Fruit fly (Drosophila melanogaster): ENCODE results near the gene brk.

Gene brk

dm6 chrX:7336121-7336961 lies 28.6 kb downstream of the brk start (continued):
- TF ChIP-seq h (optimal IDR thresholded peaks at IDR 0.05) (no peak), otp (GFP tag; IDR thresholded peaks at IDR 0.05) (peak; percentile 75), abd-A (tag; optimal IDR thresholded peaks at IDR 0.05) (peak; percentile 16), CG10431 (GFP tag; optimal IDR thresholded peaks at IDR 0.05) (no peak), CG7839 (tag; optimal IDR thresholded peaks at IDR 0.05) (peak; percentile 95), nerfin-2 (GFP tag; IDR thresholded peaks at IDR 0.05; ENCODE audit: partially characterized antibody) (no peak), BtbVII (GFP tag; optimal IDR thresholded peaks at IDR 0.05) (peak; percentile 85), CG12104 (GFP tag; optimal IDR thresholded peaks at IDR 0.05) (peak; percentile 76), Opbp (GFP tag; IDR thresholded peaks at IDR 0.05; ENCODE audit: partially characterized antibody) (no peak), tin (GFP tag; optimal IDR thresholded peaks at IDR 0.05) (peak; percentile 91), zf30C (GFP tag; optimal IDR thresholded peaks at IDR 0.05) (no peak), cg (GFP tag; optimal IDR thresholded peaks at IDR 0.05) (peak; percentile 88), chinmo (GFP tag; IDR thresholded peaks at IDR 0.05; ENCODE audit: partially characterized antibody) (peak; percentile 79; the same call in 3 of the 4 replicates), cad (GFP tag; optimal IDR thresholded peaks at IDR 0.05) (peak; percentile 41), H15 (GFP tag; IDR thresholded peaks at IDR 0.05) (peak; percentile 83), CG13287 (GFP tag; IDR thresholded peaks at IDR 0.05; ENCODE audit: partially characterized antibody) (no peak), fd96Cb (tag; optimal IDR thresholded peaks at IDR 0.05) (peak; percentile 96), seq (GFP tag; IDR thresholded peaks at IDR 0.05) (peak; percentile 85), sob (GFP tag; IDR thresholded peaks at IDR 0.05) (peak; percentile 82), hbn (GFP tag; IDR thresholded peaks at IDR 0.05; ENCODE audit: partially characterized antibody) (no peak), CG34376 (GFP tag; optimal IDR thresholded peaks at IDR 0.05) (no peak), CG2120 (GFP tag; optimal IDR thresholded peaks at IDR 0.05) (peak; percentile 79), Eip74EF (GFP tag; optimal IDR thresholded peaks at IDR 0.05) (peak in 1 of 2 experiments; percentile 91), CG8089 (GFP tag; optimal IDR thresholded peaks at IDR 0.05) (peak; percentile 91), CG16779 (GFP tag; IDR thresholded peaks at IDR 0.05) (no peak), fru (optimal IDR thresholded peaks at IDR 0.05) (no peak), jing (GFP tag; optimal IDR thresholded peaks at IDR 0.05) (peak; percentile 91), CG4707 (GFP tag; optimal IDR thresholded peaks at IDR 0.05) (peak; percentile 88), Dip2 (GFP tag; IDR thresholded peaks at IDR 0.05) (no peak), Taf1 (GFP tag; IDR thresholded peaks at IDR 0.05) (peak; percentile 44; the same call in 1 of the 2 replicates), emc (GFP tag; optimal IDR thresholded peaks at IDR 0.05) (peak; percentile 42), cato (GFP tag; optimal IDR thresholded peaks at IDR 0.05; ENCODE audit: borderline replicate concordance) (peak; percentile 86), GATAe (GFP tag; conservative IDR thresholded peaks at IDR 0.05) (no peak; the same call in 1 of the 2 replicates), nerfin-1 (tag; optimal IDR thresholded peaks at IDR 0.05) (peak; percentile 91), CG17361 (GFP tag; IDR thresholded peaks at IDR 0.05) (peak; percentile 68), CG7372 (GFP tag; IDR thresholded peaks at IDR 0.05) (peak; percentile 80), ken (GFP tag; IDR thresholded peaks at IDR 0.05) (peak; percentile 87), NK7.1 (GFP tag; optimal IDR thresholded peaks at IDR 0.05) (peak; percentile 49), chif (GFP tag; optimal IDR thresholded peaks at IDR 0.05) (peak; percentile 93 to 94), unpg (GFP tag; optimal IDR thresholded peaks at IDR 0.05) (peak; percentile 95), CG14050 (GFP tag; IDR thresholded peaks at IDR 0.05) (peak; percentile 79), repo (GFP tag; optimal IDR thresholded peaks at IDR 0.05) (peak; percentile 85), hb (GFP tag; IDR thresholded peaks at IDR 0.05; ENCODE audit: partially characterized antibody) (no peak), exex (tag; optimal IDR thresholded peaks at IDR 0.05) (peak; percentile 61), Scr (GFP tag; IDR thresholded peaks at IDR 0.05; ENCODE audit: partially characterized antibody) (no peak), Kr (GFP tag; optimal IDR thresholded peaks at IDR 0.05) (no peak), zen2 (GFP tag; IDR thresholded peaks at IDR 0.05; ENCODE audit: partially characterized antibody) (no peak), crc (GFP tag; optimal IDR thresholded peaks at IDR 0.05) (peak; percentile 86), CG31441 (GFP tag; IDR thresholded peaks at IDR 0.05) (peak; percentile 91)
